Fruit fly (Drosophila melanogaster): Measurements from ENCODE around the gene kirre.

kirre gene

DNA sequence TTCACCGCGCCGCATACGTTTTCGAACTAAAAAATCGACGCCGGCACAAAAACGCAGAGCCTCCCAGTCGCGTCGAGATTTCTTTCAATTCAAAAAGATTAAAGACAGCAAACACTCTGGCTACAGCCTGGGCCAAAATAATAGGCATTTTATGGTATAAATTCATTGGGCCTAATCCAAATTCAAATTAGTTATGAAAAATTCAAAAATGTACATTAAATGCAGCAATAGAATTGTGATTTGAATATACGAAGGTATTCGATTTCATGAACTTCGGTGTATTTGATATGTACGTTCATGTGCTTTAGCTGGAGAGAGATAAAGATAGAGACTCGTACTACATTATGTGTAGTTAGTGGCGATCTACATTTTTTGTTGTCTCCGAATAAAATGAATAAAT, 3.9 kb downstream of the kirre start, which contains the start of gene Syx4 (continued):
- TF ChIP-seq salr (GFP tag; optimal IDR thresholded peaks at IDR 0.05) (peak; percentile 77 to 84), cyc (GFP tag; optimal IDR thresholded peaks at IDR 0.05) (peak; percentile 88), Smox (GFP tag; optimal IDR thresholded peaks at IDR 0.05) (peak; percentile 87), CG8319 (GFP tag; optimal IDR thresholded peaks at IDR 0.05) (peak; percentile 79), fkh (GFP tag; optimal IDR thresholded peaks at IDR 0.05) (peak; percentile 52), Met (GFP tag; optimal IDR thresholded peaks at IDR 0.05) (peak; percentile 91), Sox15 (GFP tag; optimal IDR thresholded peaks at IDR 0.05) (peak; percentile 87), Hr39 (GFP tag; optimal IDR thresholded peaks at IDR 0.05) (peak; percentile 89), CG1621 (tag; optimal IDR thresholded peaks at IDR 0.05) (peak; percentile 89), Eip75B (GFP tag; optimal IDR thresholded peaks at IDR 0.05) (peak; percentile 85), CG6792 (GFP tag; optimal IDR thresholded peaks at IDR 0.05) (peak; percentile 92), acj6 (GFP tag; optimal IDR thresholded peaks at IDR 0.05) (peak; percentile 91), Sox102F (GFP tag; optimal IDR thresholded peaks at IDR 0.05) (peak; percentile 88), CG15336 (GFP tag; IDR thresholded peaks at IDR 0.05) (peak; percentile 96), achi (GFP tag; optimal IDR thresholded peaks at IDR 0.05) (peak; percentile 91), Ets96B (tag; optimal IDR thresholded peaks at IDR 0.05) (peak; percentile 90), CG34406 (GFP tag; optimal IDR thresholded peaks at IDR 0.05) (peak; percentile 91), ss (GFP tag; optimal IDR thresholded peaks at IDR 0.05) (peak; percentile 67 to 83), pdm3 (GFP tag; optimal IDR thresholded peaks at IDR 0.05) (peak; percentile 94), CG4318 (GFP tag; optimal IDR thresholded peaks at IDR 0.05) (peak; percentile 83), CG6854 (GFP tag; optimal IDR thresholded peaks at IDR 0.05) (peak; percentile 78), CG16779 (tag; optimal IDR thresholded peaks at IDR 0.05) (peak; percentile 81), eg (GFP tag; IDR thresholded peaks at IDR 0.05) (peak; percentile 98), CG3032 (tag; optimal IDR thresholded peaks at IDR 0.05) (peak; percentile 85), fd85E (GFP tag; optimal IDR thresholded peaks at IDR 0.05) (peak; percentile 70), CG9139 (GFP tag; optimal IDR thresholded peaks at IDR 0.05) (peak; percentile 75), Gug (GFP tag; IDR thresholded peaks at IDR 0.05) (peak; percentile 93), CG8119 (GFP tag; IDR thresholded peaks at IDR 0.05) (peak; percentile 93), Hr4 (GFP tag; optimal IDR thresholded peaks at IDR 0.05) (peak; percentile 92), svp (GFP tag) (peak; percentile 92)

DNA sequence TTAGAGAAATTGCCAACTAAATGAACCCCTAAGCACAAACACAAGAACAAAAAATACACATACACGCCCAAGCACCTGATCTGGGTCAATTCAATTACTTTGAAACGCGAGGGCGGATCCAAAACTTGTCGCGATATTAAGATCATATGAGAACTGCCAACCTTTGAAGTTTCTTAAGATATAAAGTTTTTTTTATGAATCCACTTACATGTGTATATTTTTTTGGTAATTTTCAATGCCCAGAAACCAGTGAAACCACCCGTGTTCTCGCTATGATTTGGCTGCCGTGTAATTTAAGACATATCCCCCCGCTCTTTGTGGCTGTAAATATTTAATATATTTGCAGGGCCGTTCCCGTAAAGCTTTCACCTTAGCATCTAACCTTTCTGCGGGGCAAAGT, 9.5 kb downstream of the kirre start:
- TF ChIP-seq acj6 (GFP tag; optimal IDR thresholded peaks at IDR 0.05) (no peak), topi (GFP tag; optimal IDR thresholded peaks at IDR 0.05) (no peak), CG31627 (GFP tag; optimal IDR thresholded peaks at IDR 0.05) (no peak), lz (GFP tag; optimal IDR thresholded peaks at IDR 0.05) (no peak), eg (GFP tag; IDR thresholded peaks at IDR 0.05) (no peak), fkh (GFP tag; optimal IDR thresholded peaks at IDR 0.05) (no peak), CG11902 (GFP tag; optimal IDR thresholded peaks at IDR 0.05) (no peak), CG32006 (GFP tag; optimal IDR thresholded peaks at IDR 0.05) (no peak), fd59A (GFP tag; optimal IDR thresholded peaks at IDR 0.05) (no peak), CG10669 (GFP tag; optimal IDR thresholded peaks at IDR 0.05) (no peak), CG16779 (tag; optimal IDR thresholded peaks at IDR 0.05) (no peak), CG9139 (GFP tag; optimal IDR thresholded peaks at IDR 0.05) (no peak), Sox102F (GFP tag; optimal IDR thresholded peaks at IDR 0.05) (no peak), Ets96B (tag; optimal IDR thresholded peaks at IDR 0.05) (no peak), CG10631 (GFP tag; optimal IDR thresholded peaks at IDR 0.05) (no peak), CG8319 (GFP tag; optimal IDR thresholded peaks at IDR 0.05) (no peak), CG1621 (tag; optimal IDR thresholded peaks at IDR 0.05) (no peak)

DNA sequence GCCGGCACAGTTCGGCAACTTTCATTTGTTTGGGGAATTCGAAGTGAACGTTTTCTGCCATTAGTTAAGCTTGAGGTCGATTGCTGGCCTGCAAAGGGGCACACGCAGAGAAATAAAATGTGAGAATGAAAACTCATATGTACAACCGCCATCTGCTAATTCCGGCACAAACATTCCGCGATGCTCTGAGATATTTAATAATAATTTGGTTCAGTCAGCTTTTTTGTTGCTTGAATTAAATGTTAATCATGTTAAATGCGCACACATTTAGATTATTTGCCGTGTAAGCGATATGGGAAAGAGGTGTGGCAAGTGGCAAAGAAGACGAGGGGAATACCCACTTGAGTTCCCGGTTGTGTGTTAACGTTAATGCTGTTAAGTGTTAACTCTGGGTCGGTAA, 17.2 kb downstream of the kirre start:
- TF ChIP-seq CG6808 (GFP tag; optimal IDR thresholded peaks at IDR 0.05) = no peak
- TF ChIP-seq OdsH (GFP tag; optimal IDR thresholded peaks at IDR 0.05) = no peak
- TF ChIP-seq vri (GFP tag; optimal IDR thresholded peaks at IDR 0.05) = no peak
- TF ChIP-seq CG10669 (GFP tag; optimal IDR thresholded peaks at IDR 0.05) = no peak
- no peak for TF ChIP-seq esn (GFP tag; optimal IDR thresholded peaks at IDR 0.05)

All from whole organism, prepupa.